Fruit fly (Drosophila melanogaster): Measurements from ENCODE around the gene CG44362.
A peak's percentile ranks its signal among the peaks of the same experiment; 100 is the strongest.

DNA sequence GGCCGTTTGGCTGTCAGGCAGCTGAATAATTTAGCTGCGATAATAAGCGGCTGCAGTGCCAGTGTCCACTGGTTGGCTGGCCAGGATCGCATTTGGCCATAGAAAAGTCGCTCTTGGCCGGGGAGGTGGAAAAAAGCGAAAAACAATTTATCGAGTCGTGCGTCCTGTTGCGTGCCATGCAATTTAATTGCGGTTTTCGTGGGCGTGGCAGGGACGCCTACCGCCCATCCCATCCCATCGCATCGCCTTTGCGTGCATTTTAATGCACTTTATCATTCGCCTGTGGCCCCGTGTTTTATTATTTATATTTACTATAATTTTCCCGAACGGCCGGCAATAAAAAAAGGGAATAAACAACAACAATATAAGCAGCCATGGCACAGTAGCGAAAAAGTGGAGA is 26.0 kb upstream of the CG44362 start:
- TF ChIP-seq Hr39 (GFP tag; optimal IDR thresholded peaks at IDR 0.05), result no peak
- no peak for TF ChIP-seq net (GFP tag; optimal IDR thresholded peaks at IDR 0.05)
- TF ChIP-seq CG11762 (GFP tag; optimal IDR thresholded peaks at IDR 0.05; ENCODE audit: insufficient read depth), result no peak
- no peak for TF ChIP-seq Met (GFP tag; optimal IDR thresholded peaks at IDR 0.05)
- TF ChIP-seq CG6854 (GFP tag; optimal IDR thresholded peaks at IDR 0.05), result no peak
- no peak for TF ChIP-seq pdm3 (GFP tag; optimal IDR thresholded peaks at IDR 0.05)
- peak; percentile 49 for TF ChIP-seq Eip78C (GFP tag)
- TF ChIP-seq ss (GFP tag; optimal IDR thresholded peaks at IDR 0.05), result peak; percentile 34 to 99
- TF ChIP-seq achi (GFP tag; optimal IDR thresholded peaks at IDR 0.05), result no peak
